Worm (Caenorhabditis elegans): ENCODE measurements around the gene ZK1248.11.

- TF ChIP-seq nhr-28 (tag; optimal IDR thresholded peaks at IDR 0.05) (no peak), skn-1 (tag; optimal IDR thresholded peaks at IDR 0.05) (no peak), ceh-82 (tag; optimal IDR thresholded peaks at IDR 0.05) (no peak), unc-98 (GFP tag; IDR thresholded peaks at IDR 0.05) (no peak)
Observed at ce11 chrII:5801075-5801474, 27.3 kb downstream of the ZK1248.11 start, which contains the start of the genes K05F1.9 and K05F1.1.

Measured in whole organism, L1 larva.